Fruit fly (Drosophila melanogaster) whole organism, embryonic: ENCODE measurements around the gene scyl.
A peak's percentile ranks its signal among the peaks of the same experiment; 100 is the strongest.

ENCODE experiments used
- CG11723 ChIP-seq: fragments of 200-800 bp; sonication (Bioruptor generic); optimal IDR thresholded peaks from 2 replicates; lab custom pipeline; 2017; ENCODE audit warnings: missing biosample characterization, mild to moderate bottlenecking, missing genetic modification characterization
- CG12299 ChIP-seq: fragments of 200-800 bp; sonication (Bioruptor generic); optimal IDR thresholded peaks from 2 replicates; lab custom pipeline; 2018; ENCODE audit warnings: missing biosample characterization, mild to moderate bottlenecking, missing genetic modification characterization
- CG17359 ChIP-seq: fragments of 200-800 bp; sonication (Bioruptor generic); optimal IDR thresholded peaks from 3 replicates; lab custom pipeline; 2018; ENCODE audit warnings: missing biosample characterization, mild to moderate bottlenecking, missing genetic modification characterization, moderate library complexity
- CG2199 ChIP-seq: fragments of 200-800 bp; sonication (Bioruptor generic); IDR thresholded peaks from 3 replicates; pipeline ENCODE4 v1.3.6; 2022; ENCODE audit warnings: missing biosample characterization, missing genetic modification characterization
- CG2875 ChIP-seq: fragments of 200-800 bp; sonication (Bioruptor generic); optimal IDR thresholded peaks from 2 replicates; lab custom pipeline; 2017; ENCODE audit warnings: missing biosample characterization, mild to moderate bottlenecking, missing genetic modification characterization, missing genetic modification reagents
- CG32532 ChIP-seq: fragments of 200-800 bp; sonication (Bioruptor generic); IDR thresholded peaks from 2 replicates; pipeline ENCODE4 v1.3.6; 2022; ENCODE audit warnings: missing biosample characterization, missing genetic modification characterization
- CG3281 ChIP-seq: fragments of 200-800 bp; sonication (Bioruptor generic); optimal IDR thresholded peaks from 3 replicates; lab custom pipeline; 2017; ENCODE audit warnings: missing biosample characterization, mild to moderate bottlenecking, missing genetic modification characterization
- CG3407 ChIP-seq: fragments of 200-800 bp; sonication (Bioruptor generic); optimal IDR thresholded peaks from 2 replicates; lab custom pipeline; 2018; ENCODE audit warnings: missing biosample characterization, mild to moderate bottlenecking, missing genetic modification characterization
- CG34376 ChIP-seq: fragments of 200-800 bp; sonication (Bioruptor generic); optimal IDR thresholded peaks from 2 replicates; lab custom pipeline; 2018; ENCODE audit warnings: missing biosample characterization, mild to moderate bottlenecking, missing genetic modification characterization
- CG6175 ChIP-seq: fragments of 200-800 bp; sonication (Bioruptor generic); IDR thresholded peaks from 3 replicates; pipeline ENCODE4 v1.3.6; 2022; ENCODE audit warnings: missing biosample characterization, missing genetic modification characterization
- CG8359 ChIP-seq: fragments of 200-800 bp; sonication (Bioruptor generic); optimal IDR thresholded peaks from 2 replicates; lab custom pipeline; 2017; ENCODE audit warnings: missing biosample characterization, mild to moderate bottlenecking, missing genetic modification characterization, borderline replicate concordance
- CG9932 ChIP-seq: fragments of 200-800 bp; sonication (Bioruptor generic); IDR thresholded peaks from 2 replicates; pipeline ENCODE4 v1.3.6; 2022; ENCODE audit warnings: missing biosample characterization, missing genetic modification characterization
- CkIIα-i1 ChIP-seq: fragments of 200-800 bp; sonication (Bioruptor generic); IDR thresholded peaks from 2 replicates; pipeline ENCODE4 v1.3.6; 2022; ENCODE audit warnings: missing biosample characterization, missing genetic modification characterization
- Elba2 ChIP-seq: fragments of 200-800 bp; sonication (Bioruptor generic); optimal IDR thresholded peaks from 3 replicates; lab custom pipeline; 2016; ENCODE audit warnings: missing biosample characterization, missing genetic modification characterization
- Ets65A ChIP-seq: fragments of 200-800 bp; sonication (Bioruptor generic); peaks from one replicate; lab custom pipeline; 2016; ENCODE audit warnings: missing biosample characterization, missing genetic modification characterization
- Fer2 ChIP-seq: fragments of 200-800 bp; sonication (Bioruptor generic); optimal IDR thresholded peaks from 2 replicates; lab custom pipeline; 2018; ENCODE audit warnings: missing biosample characterization, mild to moderate bottlenecking, missing genetic modification characterization, moderate library complexity
- H2.0 ChIP-seq: fragments of 200-800 bp; sonication (Bioruptor generic); IDR thresholded peaks from 2 replicates; pipeline ENCODE4 v1.3.6; 2022; ENCODE audit warnings: missing biosample characterization, missing genetic modification characterization
- Med ChIP-seq: fragments of 200-800 bp; sonication (Bioruptor generic); peaks from one replicate; lab custom pipeline; 2016; ENCODE audit warnings: missing biosample characterization, missing genetic modification characterization, mild to moderate bottlenecking, inconsistent platforms, moderate library complexity
- Pdp1 ChIP-seq, 2 experiments: fragments of 200-800 bp; sonication (Bioruptor generic); optimal IDR thresholded peaks; 3 replicates each; lab custom pipeline; 2016; ENCODE audit warnings: missing biosample characterization in 2 of 2, missing genetic modification characterization in 2 of 2, mild to moderate bottlenecking in 1 of 2, moderate library complexity in 1 of 2
- bowl ChIP-seq: fragments of 200-800 bp; sonication (Bioruptor generic); IDR thresholded peaks from 2 replicates; pipeline ENCODE4 v1.3.6; 2022; ENCODE audit warnings: missing biosample characterization, missing genetic modification characterization
- ci ChIP-seq: fragments of 200-800 bp; sonication (Bioruptor generic); IDR thresholded peaks from 3 replicates; pipeline ENCODE4 v1.3.6; 2022; ENCODE audit warnings: missing biosample characterization, missing genetic modification characterization
- crp ChIP-seq, 2 experiments: fragments of 200-800 bp; sonication (Bioruptor generic); optimal IDR thresholded peaks; 2 replicates in 1 of 2; 3 replicates in 1 of 2; lab custom pipeline; 2017; ENCODE audit warnings: missing biosample characterization in 2 of 2, missing genetic modification characterization in 2 of 2, mild to moderate bottlenecking in 1 of 2, moderate library complexity in 1 of 2
- gcm ChIP-seq: fragments of 200-800 bp; sonication (Bioruptor generic); optimal IDR thresholded peaks from 2 replicates; lab custom pipeline; 2019; ENCODE audit warnings: missing biosample characterization, mild to moderate bottlenecking, missing genetic modification characterization, moderate library complexity
- lab ChIP-seq: fragments of 200-800 bp; sonication (Bioruptor generic); optimal IDR thresholded peaks from 3 replicates; lab custom pipeline; 2017; ENCODE audit warnings: missing biosample characterization, missing genetic modification characterization, mild to moderate bottlenecking, moderate library complexity, missing genetic modification reagents
- nau ChIP-seq: fragments of 200-800 bp; sonication (Bioruptor generic); optimal IDR thresholded peaks from 3 replicates; lab custom pipeline; 2017; ENCODE audit warnings: missing biosample characterization, mild to moderate bottlenecking, missing genetic modification characterization, missing genetic modification reagents
- nerfin-1 ChIP-seq: fragments of 200-800 bp; sonication (Bioruptor generic); optimal IDR thresholded peaks from 3 replicates; lab custom pipeline; 2019; ENCODE audit warnings: missing biosample characterization, mild to moderate bottlenecking, missing genetic modification characterization, moderate library complexity
- sens ChIP-seq: fragments of 200-800 bp; sonication (Bioruptor generic); peaks from one replicate; lab custom pipeline; 2016; ENCODE audit warnings: missing biosample characterization, missing genetic modification characterization
- sens-2 ChIP-seq: fragments of 200-800 bp; sonication (Bioruptor generic); IDR thresholded peaks from 2 replicates; pipeline ENCODE4 v1.3.6; 2022; ENCODE audit warnings: missing biosample characterization, missing genetic modification characterization
- zfh1 ChIP-seq: fragments of 200-800 bp; sonication (Bioruptor generic); IDR thresholded peaks from 3 replicates; pipeline ENCODE4 v1.3.6; 2022; ENCODE audit warnings: missing biosample characterization, missing genetic modification characterization

Gene scyl

DNA sequence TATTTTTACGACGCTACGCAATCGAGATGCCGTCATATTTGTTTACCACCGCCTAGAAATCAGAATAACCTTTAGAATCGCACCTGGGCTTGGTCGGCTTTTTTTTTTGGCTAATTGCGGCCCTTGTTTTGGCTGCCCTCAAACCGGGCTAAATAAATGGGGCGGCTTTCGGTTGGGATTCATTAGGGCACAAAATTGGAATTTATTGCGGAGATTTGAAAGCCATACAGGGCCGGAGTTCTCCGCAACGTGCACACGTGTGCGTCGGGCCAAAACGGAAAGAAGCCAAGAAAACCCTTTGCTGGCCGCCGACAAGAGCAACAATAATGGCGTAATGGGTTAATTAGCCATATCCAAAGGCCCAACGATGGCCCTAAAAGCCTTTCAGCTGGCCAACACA lies 53.2 kb downstream of the scyl start:
- TF ChIP-seq lab (GFP tag; lab: Kevin White, UChicago) (peak; percentile 28), ci (0 out of 3 replicates have a peak, but pooled peaks have one; percentile 14), Fer2 (no peak), CG3407 (GFP tag; lab: Kevin White, UChicago) (no peak), crp (GFP tag; optimal IDR thresholded peaks at IDR 0.05; lab: Kevin White, UChicago) (no peak), nau (GFP tag; lab: Kevin White, UChicago) (no peak), CG34376 (GFP tag; lab: Kevin White, UChicago) (no peak), CG12299 (tag; lab: Kevin White, UChicago) (no peak), sens-2 (GFP tag; lab: Robert Waterston, UW) (no peak), CG17359 (tag; lab: Kevin White, UChicago) (no peak), CkIIα-i1 (GFP tag; lab: Robert Waterston, UW) (0 out of 2 replicates have a peak, but pooled peaks have one; percentile 18), CG2875 (no peak), Ets65A (peak; percentile 57), Pdp1 (GFP tag; optimal IDR thresholded peaks at IDR 0.05; lab: Kevin White, UChicago) (peak in 1 of 2 experiments; percentile 47), CG11723 (GFP tag; lab: Kevin White, UChicago) (no peak), zfh1 (GFP tag; lab: Robert Waterston, UW) (0 out of 3 replicates have a peak, but pooled peaks have one; percentile 7), gcm (no peak), sens (GFP tag; lab: Kevin White, UChicago) (peak; percentile 65), CG32532 (0 out of 2 replicates have a peak, but pooled peaks have one; percentile 17), nerfin-1 (tag; lab: Kevin White, UChicago) (no peak), CG9932 (GFP tag; lab: Robert Waterston, UW) (no peak), Elba2 (GFP tag; lab: Kevin White, UChicago) (no peak), CG3281 (GFP tag; lab: Kevin White, UChicago) (peak; percentile 14), bowl (GFP tag; lab: Robert Waterston, UW) (no peak), CG6175 (GFP tag; lab: Robert Waterston, UW) (peak; percentile 47; the same call in 1 of the 3 replicates), CG2199 (GFP tag; lab: Robert Waterston, UW) (no peak), CG8359 (no peak), H2.0 (GFP tag; lab: Robert Waterston, UW) (no peak), Med (GFP tag; lab: Kevin White, UChicago) (peak; percentile 5)
